Fruit fly (Drosophila melanogaster) whole organism, embryonic: ENCODE results near the gene CG32236.
A peak's percentile ranks its signal among the peaks of the same experiment; 100 is the strongest.

Experiments
- BtbVII ChIP-seq: fragments of 200-800 bp; sonication (Bioruptor generic); optimal IDR thresholded peaks from 3 replicates; lab custom pipeline; 2017; ENCODE audit warnings: missing biosample characterization, mild to moderate bottlenecking, missing genetic modification characterization
- CG1024 ChIP-seq: fragments of 200-800 bp; sonication (Bioruptor generic); IDR thresholded peaks from 2 replicates; pipeline ENCODE4 v1.3.6; 2022; ENCODE audit warnings: missing biosample characterization, missing genetic modification characterization
- CG11085 ChIP-seq: fragments of 200-800 bp; sonication (Bioruptor generic); IDR thresholded peaks from 2 replicates; pipeline ENCODE4 v1.3.6; 2022; ENCODE audit warnings: missing biosample characterization, missing genetic modification characterization
- CG11247 ChIP-seq: fragments of 200-800 bp; sonication (Bioruptor generic); IDR thresholded peaks from 2 replicates; pipeline ENCODE4 v1.3.6; 2022; ENCODE audit warnings: missing biosample characterization, missing genetic modification characterization
- CG13894 ChIP-seq: fragments of 200-800 bp; sonication (Bioruptor generic); optimal IDR thresholded peaks from 3 replicates; lab custom pipeline; 2018; ENCODE audit warnings: missing biosample characterization, mild to moderate bottlenecking, missing genetic modification characterization, moderate library complexity
- CG18262 ChIP-seq: fragments of 200-800 bp; optimal IDR thresholded peaks from 3 replicates; lab custom pipeline; 2019; ENCODE audit warnings: missing biosample characterization, mild to moderate bottlenecking, missing genetic modification characterization, moderate library complexity
- CG2129 ChIP-seq: fragments of 200-800 bp; sonication (Bioruptor generic); IDR thresholded peaks from 2 replicates; pipeline ENCODE4 v1.3.6; 2022; ENCODE audit warnings: missing biosample characterization, missing genetic modification characterization; ENCODE audit not compliant: partially characterized antibody
- CG31441 ChIP-seq: fragments of 200-800 bp; sonication (Bioruptor generic); IDR thresholded peaks from 2 replicates; pipeline ENCODE4 v1.3.6; 2022; ENCODE audit warnings: missing biosample characterization, missing genetic modification characterization
- CG32772 ChIP-seq: fragments of 200-800 bp; sonication (Bioruptor generic); IDR thresholded peaks from 2 replicates; pipeline ENCODE4 v1.3.6; 2022; ENCODE audit warnings: missing biosample characterization, missing genetic modification characterization
- CG33213 ChIP-seq: fragments of 200-800 bp; sonication (Bioruptor generic); optimal IDR thresholded peaks from 3 replicates; lab custom pipeline; 2016; ENCODE audit warnings: missing biosample characterization, missing genetic modification characterization
- CG33557 ChIP-seq: fragments of 200-800 bp; sonication (Bioruptor generic); optimal IDR thresholded peaks from 2 replicates; lab custom pipeline; 2019; ENCODE audit warnings: missing biosample characterization, mild to moderate bottlenecking, missing genetic modification characterization, moderate library complexity
- CG6654 ChIP-seq: fragments of 200-800 bp; sonication (Bioruptor generic); optimal IDR thresholded peaks from 2 replicates; lab custom pipeline; 2017; ENCODE audit warnings: missing biosample characterization, mild to moderate bottlenecking, missing genetic modification characterization
- CG7271 ChIP-seq: fragments of 200-800 bp; sonication (Bioruptor generic); optimal IDR thresholded peaks from 2 replicates; lab custom pipeline; 2018; ENCODE audit warnings: missing biosample characterization, mild to moderate bottlenecking, missing genetic modification characterization, moderate library complexity
- Ets65A ChIP-seq: fragments of 200-800 bp; sonication (Bioruptor generic); peaks from one replicate; lab custom pipeline; 2016; ENCODE audit warnings: missing biosample characterization, missing genetic modification characterization
- H15 ChIP-seq: fragments of 200-800 bp; sonication (Bioruptor generic); IDR thresholded peaks from 3 replicates; pipeline ENCODE4 v1.3.6; 2022; ENCODE audit warnings: missing biosample characterization, missing genetic modification characterization
- HmgD ChIP-seq: fragments of 200-800 bp; sonication (Bioruptor generic); optimal IDR thresholded peaks from 3 replicates; lab custom pipeline; 2016; ENCODE audit warnings: missing biosample characterization, missing genetic modification characterization
- Lim3 ChIP-seq: fragments of 200-800 bp; sonication (Bioruptor generic); IDR thresholded peaks from 2 replicates; pipeline ENCODE4 v1.3.6; 2022; ENCODE audit warnings: missing biosample characterization, missing genetic modification characterization
- Oli ChIP-seq: fragments of 200-800 bp; sonication (Bioruptor generic); optimal IDR thresholded peaks from 2 replicates; lab custom pipeline; 2018; ENCODE audit warnings: missing biosample characterization, mild to moderate bottlenecking, missing genetic modification characterization, moderate library complexity
- Opbp ChIP-seq: fragments of 200-800 bp; sonication (Bioruptor generic); IDR thresholded peaks from 3 replicates; pipeline ENCODE4 v1.3.6; 2022; ENCODE audit warnings: missing biosample characterization, missing genetic modification characterization; ENCODE audit not compliant: partially characterized antibody
- PHDP ChIP-seq: fragments of 200-800 bp; sonication (Bioruptor generic); optimal IDR thresholded peaks from 3 replicates; lab custom pipeline; 2018; ENCODE audit warnings: missing biosample characterization, mild to moderate bottlenecking, missing genetic modification characterization, moderate library complexity
- Ravus ChIP-seq: fragments of 200-800 bp; sonication (Bioruptor generic); IDR thresholded peaks from 2 replicates; pipeline ENCODE4 v1.3.6; 2022; ENCODE audit warnings: missing biosample characterization, missing genetic modification characterization
- Xrp1 ChIP-seq: fragments of 200-800 bp; sonication (Bioruptor generic); IDR thresholded peaks from 2 replicates; pipeline ENCODE4 v1.3.6; 2022; ENCODE audit warnings: missing biosample characterization, missing genetic modification characterization
- cato ChIP-seq: fragments of 200-800 bp; sonication (Bioruptor generic); optimal IDR thresholded peaks from 2 replicates; lab custom pipeline; 2016; ENCODE audit warnings: missing biosample characterization, missing genetic modification characterization, borderline replicate concordance
- knrl ChIP-seq: fragments of 200-800 bp; sonication (Bioruptor generic); IDR thresholded peaks from 3 replicates; pipeline ENCODE4 v1.3.6; 2022; ENCODE audit warnings: missing biosample characterization, missing genetic modification characterization; ENCODE audit not compliant: partially characterized antibody
- lola ChIP-seq, 3 experiments: fragments of >200 bp in 2 of 3; fragments of 200-800 bp in 1 of 3; sonication (Bioruptor generic) in 1 of 3; optimal IDR thresholded peaks; 2 replicates each; lab custom pipeline; 2017 to 2019; ENCODE audit warnings: missing biosample characterization in 3 of 3, missing genetic modification characterization in 3 of 3, mild to moderate bottlenecking in 1 of 3, moderate library complexity in 1 of 3
- nerfin-2 ChIP-seq: fragments of 200-800 bp; sonication (Bioruptor generic); IDR thresholded peaks from 2 replicates; pipeline ENCODE4 v1.3.6; 2022; ENCODE audit warnings: missing biosample characterization, missing genetic modification characterization; ENCODE audit not compliant: partially characterized antibody
- nmo ChIP-seq: fragments of 200-800 bp; sonication (Bioruptor generic); optimal IDR thresholded peaks from 2 replicates; lab custom pipeline; 2018; ENCODE audit warnings: missing biosample characterization, mild to moderate bottlenecking, missing genetic modification characterization, moderate library complexity
- p53 ChIP-seq: fragments of 200-800 bp; sonication (Bioruptor generic); optimal IDR thresholded peaks from 2 replicates; lab custom pipeline; 2016; ENCODE audit warnings: missing biosample characterization, missing genetic modification characterization
- pho ChIP-seq: fragments of 200-800 bp; sonication (Bioruptor generic); optimal IDR thresholded peaks from 2 replicates; lab custom pipeline; 2016; ENCODE audit warnings: missing biosample characterization, missing genetic modification characterization
- prd ChIP-seq, 3 experiments: fragments of >200 bp in 2 of 3; fragments of 200-800 bp in 1 of 3; sonication (Bioruptor generic) in 1 of 3; optimal IDR thresholded peaks in 2 of 3; IDR thresholded peaks in 1 of 3; 2 replicates in 2 of 3; 3 replicates in 1 of 3; pipeline versions ENCODE4 v1.3.6 to Lab custom; 2017 to 2022; ENCODE audit warnings: missing biosample characterization in 1 of 3, missing genetic modification characterization in 1 of 3
- pzg ChIP-seq: fragments of 200-800 bp; sonication (Bioruptor generic); optimal IDR thresholded peaks from 3 replicates; lab custom pipeline; 2018; ENCODE audit warnings: missing biosample characterization, mild to moderate bottlenecking, missing genetic modification characterization, moderate library complexity
- salm ChIP-seq: fragments of 200-800 bp; sonication (Bioruptor generic); optimal IDR thresholded peaks from 2 replicates; lab custom pipeline; 2018; ENCODE audit warnings: missing biosample characterization, mild to moderate bottlenecking, missing genetic modification characterization
- scrt ChIP-seq: fragments of 200-800 bp; sonication (Bioruptor generic); optimal IDR thresholded peaks from 2 replicates; lab custom pipeline; 2018; ENCODE audit warnings: missing biosample characterization, mild to moderate bottlenecking, missing genetic modification characterization, moderate library complexity
- sens ChIP-seq: fragments of 200-800 bp; sonication (Bioruptor generic); peaks from one replicate; lab custom pipeline; 2016; ENCODE audit warnings: missing biosample characterization, missing genetic modification characterization
- tll ChIP-seq, 2 experiments: fragments of 200-800 bp in 1 of 2; fragments of >200 bp in 1 of 2; sonication (Bioruptor generic) in 1 of 2; optimal IDR thresholded peaks; 2 replicates each; lab custom pipeline; 2017 to 2019; ENCODE audit warnings: missing biosample characterization in 2 of 2, missing genetic modification characterization in 2 of 2, mild to moderate bottlenecking in 1 of 2, moderate library complexity in 1 of 2
- wek ChIP-seq: fragments of 200-800 bp; sonication (Bioruptor generic); optimal IDR thresholded peaks from 3 replicates; lab custom pipeline; 2018; ENCODE audit warnings: missing biosample characterization, mild to moderate bottlenecking, missing genetic modification characterization, moderate library complexity
- zen ChIP-seq: fragments of 200-800 bp; sonication (Bioruptor generic); optimal IDR thresholded peaks from 3 replicates; lab custom pipeline; 2018; ENCODE audit warnings: missing biosample characterization, mild to moderate bottlenecking, missing genetic modification characterization, moderate library complexity

Gene CG32236

dm6 chr3L:4679063-4679462, 11.9 kb upstream of the CG32236 start:
- no peak for TF ChIP-seq CG2129 (GFP tag; lab: Robert Waterston, UW)
- TF ChIP-seq pho (GFP tag; lab: Kevin White, UChicago) = no peak
- no peak for TF ChIP-seq CG33557 (GFP tag; lab: Kevin White, UChicago)
- TF ChIP-seq CG7271 (tag; lab: Kevin White, UChicago) = peak; percentile 8
- no peak for TF ChIP-seq salm (tag; lab: Kevin White, UChicago)
- TF ChIP-seq wek = no peak
- no peak for TF ChIP-seq CG33213 (GFP tag; lab: Kevin White, UChicago)
- no peak for TF ChIP-seq nerfin-2 (GFP tag; lab: Robert Waterston, UW)
- no peak for TF ChIP-seq CG11085
- TF ChIP-seq zen (tag; lab: Kevin White, UChicago) = peak; percentile 68
- TF ChIP-seq Xrp1 (GFP tag; lab: Robert Waterston, UW) = 0 out of 2 replicates have a peak, but pooled peaks have one; percentile 9
- no peak for TF ChIP-seq prd (optimal IDR thresholded peaks at IDR 0.05; lab: Kevin White, UChicago)
- TF ChIP-seq prd (GFP tag; IDR thresholded peaks at IDR 0.05; lab: Robert Waterston, UW) = peak; percentile 56; the same call in 2 of the 3 replicates

- TF ChIP-seq Ets65A (peak; percentile 81), CG18262 (no peak)
- TF ChIP-seq, all 482 proteins: peak for 1
Observed at dm6 chr3L:4677532-4677931, 10.3 kb upstream of the CG32236 start, which contains the start of gene CG34266. Gene CG34266 (plus strand): TSS chr3L:4677832.

dm6 chr3L:4647976-4648375, 19.2 kb downstream of the CG32236 start, which contains the start of gene TTLL1B:
Gene TTLL1B (plus strand): TSS chr3L:4648276.
- TF ChIP-seq HmgD (GFP tag; lab: Kevin White, UChicago) = no peak
- no peak for TF ChIP-seq PHDP (tag; lab: Kevin White, UChicago)
- no peak for TF ChIP-seq CG6654
- TF ChIP-seq CG11247 (GFP tag; lab: Robert Waterston, UW) = no peak
- no peak for TF ChIP-seq Ravus (GFP tag; lab: Robert Waterston, UW)
- no peak for TF ChIP-seq Oli (tag; lab: Kevin White, UChicago)
- TF ChIP-seq H15 = no peak
- no peak for TF ChIP-seq BtbVII
- no peak for TF ChIP-seq lola (GFP tag; optimal IDR thresholded peaks at IDR 0.05; lab: Kevin White, UChicago)
- TF ChIP-seq Lim3 (GFP tag; lab: Robert Waterston, UW) = no peak
- TF ChIP-seq CG33213 (GFP tag; lab: Kevin White, UChicago) = no peak
- no peak for TF ChIP-seq p53
- no peak for TF ChIP-seq sens (GFP tag; lab: Kevin White, UChicago)
- TF ChIP-seq cato = no peak
- no peak for TF ChIP-seq nmo
- no peak for TF ChIP-seq knrl (GFP tag; lab: Robert Waterston, UW)
- no peak for TF ChIP-seq pzg (GFP tag; lab: Kevin White, UChicago)
- TF ChIP-seq CG31441 (GFP tag; lab: Robert Waterston, UW) = no peak
- TF ChIP-seq scrt (GFP tag; lab: Kevin White, UChicago) = no peak

dm6 chr3L:4634689-4635088, 32.5 kb downstream of the CG32236 start, which contains the start of gene CG13716:
Gene CG13716 (minus strand): TSS chr3L:4634789.
- TF ChIP-seq Opbp (GFP tag; lab: Robert Waterston, UW) (no peak), CG32772 (GFP tag; lab: Robert Waterston, UW) (no peak), CG1024 (no peak), CG13894 (tag; lab: Kevin White, UChicago) (no peak), tll (GFP tag; optimal IDR thresholded peaks at IDR 0.05; lab: Kevin White, UChicago) (peak in 1 of 2 experiments; percentile 20)
